Worm (Caenorhabditis elegans): ENCODE data around the gene ZK1010.5.
A peak's percentile ranks its signal among the peaks of the same experiment; 100 is the strongest.

ZK1010.5 gene

DNA sequence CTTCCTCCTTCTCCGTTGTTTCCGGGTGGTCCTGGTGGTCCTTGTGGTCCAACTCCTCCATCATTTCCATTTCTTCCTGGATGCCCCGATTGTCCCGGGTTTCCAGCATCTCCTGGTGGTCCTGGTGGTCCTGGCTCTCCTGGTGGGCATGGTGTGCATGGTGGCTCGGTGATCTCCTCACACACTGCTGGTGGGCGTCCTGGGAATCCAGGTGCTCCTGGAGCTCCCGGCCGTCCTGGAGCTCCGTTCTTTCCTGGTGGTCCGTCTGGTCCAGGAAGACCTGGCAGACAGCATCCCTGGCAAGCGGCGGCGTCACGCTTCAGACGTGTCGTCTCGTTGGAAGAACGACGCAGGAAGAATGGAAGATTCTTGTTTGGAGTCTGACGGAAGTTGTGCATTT, 5.7 kb upstream of the ZK1010.5 start:
- no peak for TF ChIP-seq hrde-1 (tag; optimal IDR thresholded peaks at IDR 0.05; ENCODE audit: borderline replicate concordance)
- no peak for TF ChIP-seq ceh-91 (GFP tag; IDR thresholded peaks at IDR 0.05)
- no peak for TF ChIP-seq ztf-28 (GFP tag; IDR thresholded peaks at IDR 0.05)
- no peak for TF ChIP-seq nfyb-1 (GFP tag; IDR thresholded peaks at IDR 0.05)
- TF ChIP-seq repo-1 (tag; optimal IDR thresholded peaks at IDR 0.05), result no peak
- TF ChIP-seq egrh-3 (GFP tag; IDR thresholded peaks at IDR 0.05), result peak; percentile 84; the same call in 1 of the 2 replicates
- TF ChIP-seq mel-28 (tag; optimal IDR thresholded peaks at IDR 0.05; ENCODE audit: borderline replicate concordance), result no peak
- no peak for TF ChIP-seq dpl-1 (GFP tag; optimal IDR thresholded peaks at IDR 0.05)
- TF ChIP-seq let-607 (tag; optimal IDR thresholded peaks at IDR 0.05), result no peak
- no peak for TF ChIP-seq unc-62 (GFP tag; optimal IDR thresholded peaks at IDR 0.05)
- TF ChIP-seq hmg-1.2 (GFP tag; IDR thresholded peaks at IDR 0.05), result no peak
- no peak for TF ChIP-seq lir-1 (GFP tag; conservative IDR thresholded peaks at IDR 0.05)
- TF ChIP-seq zfh-2 (GFP tag; conservative IDR thresholded peaks at IDR 0.05), result peak; percentile 82
- no peak for TF ChIP-seq T26A5.8 (tag; optimal IDR thresholded peaks at IDR 0.05)
- TF ChIP-seq ekl-4 (GFP tag; IDR thresholded peaks at IDR 0.05), result no peak

DNA sequence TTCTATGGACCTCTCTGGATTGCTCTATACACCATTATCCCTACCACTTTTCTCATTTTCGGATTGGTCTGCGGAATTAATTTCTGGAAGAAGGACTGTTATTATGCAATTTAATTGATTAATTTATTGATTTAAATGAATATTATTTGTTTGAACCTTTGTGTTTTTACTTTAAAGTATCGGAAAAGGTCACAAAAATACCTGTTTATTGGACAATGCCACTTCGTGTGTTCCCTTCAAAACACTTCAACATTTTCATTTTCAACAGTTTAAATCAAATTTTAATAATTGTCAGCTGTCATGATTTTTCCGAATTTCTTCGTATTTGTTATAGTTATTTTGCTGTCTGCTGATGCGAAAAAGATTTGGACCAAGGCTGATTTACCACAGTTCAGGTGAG, 3.7 kb upstream of the ZK1010.5 start, which contains the start of gene ZK1010.12:
Gene ZK1010.12, plus strand, starts transcription at position 301 of the 400 bp plus-strand sequence.
- TF ChIP-seq ceh-91 (GFP tag; IDR thresholded peaks at IDR 0.05) (no peak), F39B2.1 (GFP tag; IDR thresholded peaks at IDR 0.05) (no peak), ama-1 (optimal IDR thresholded peaks at IDR 0.05) (no peak), ama-1 (GFP tag; optimal IDR thresholded peaks at IDR 0.05) (no peak), nhr-120 (GFP tag; IDR thresholded peaks at IDR 0.05) (no peak), athp-1 (tag; optimal IDR thresholded peaks at IDR 0.05) (no peak), egl-44 (GFP tag; IDR thresholded peaks at IDR 0.05) (no peak), ztf-26 (tag; optimal IDR thresholded peaks at IDR 0.05) (no peak), nhr-27 (tag; optimal IDR thresholded peaks at IDR 0.05) (no peak), mes-4 (tag; optimal IDR thresholded peaks at IDR 0.05) (no peak), F57A8.1 (GFP tag; optimal IDR thresholded peaks at IDR 0.05) (no peak), snpc-4 (GFP tag; optimal IDR thresholded peaks at IDR 0.05) (no peak), snpc-4 (tag; optimal IDR thresholded peaks at IDR 0.05) (no peak), madf-3 (GFP tag; IDR thresholded peaks at IDR 0.05) (no peak), hlh-12 (tag; optimal IDR thresholded peaks at IDR 0.05) (no peak), madf-6 (GFP tag; IDR thresholded peaks at IDR 0.05) (no peak)

DNA sequence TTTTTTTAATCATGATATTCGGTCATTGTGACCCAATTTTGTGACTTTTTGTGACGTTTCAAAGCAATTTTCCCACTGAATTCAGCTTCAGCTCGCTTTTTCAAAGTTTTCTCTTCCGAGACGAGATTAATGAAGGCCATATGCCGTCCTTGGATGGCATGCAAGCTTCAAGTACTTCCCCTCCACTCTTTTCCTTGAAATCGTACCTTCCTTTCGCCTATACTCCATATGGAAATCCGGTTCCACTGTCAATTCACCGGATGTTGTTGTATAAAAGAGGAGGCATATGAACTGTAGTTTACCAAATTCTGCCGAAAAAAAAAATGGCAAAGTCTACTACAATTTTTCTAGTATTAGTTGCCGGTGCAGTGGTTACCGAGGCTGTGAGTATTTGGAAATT, 6.5 kb downstream of the ZK1010.5 start, which contains the start of gene ZK1010.4:
Gene ZK1010.4, plus strand, starts transcription at position 301 of the 400 bp plus-strand sequence.
- TF ChIP-seq ceh-58 (GFP tag; IDR thresholded peaks at IDR 0.05) (no peak), lag-1 (GFP tag; IDR thresholded peaks at IDR 0.05) (no peak)

- TF ChIP-seq attf-6 (GFP tag; IDR thresholded peaks at IDR 0.05) (0 out of 2 replicates have a peak, but pooled peaks have one; percentile 11), chd-7 (tag; optimal IDR thresholded peaks at IDR 0.05) (peak; percentile 4), fkh-3 (tag; optimal IDR thresholded peaks at IDR 0.05) (no peak), F57C9.4 (tag; optimal IDR thresholded peaks at IDR 0.05) (no peak), F52B5.7 (tag; optimal IDR thresholded peaks at IDR 0.05) (no peak), hsf-1 (GFP tag; IDR thresholded peaks at IDR 0.05) (no peak), madf-3 (GFP tag; IDR thresholded peaks at IDR 0.05) (peak; percentile 82), nfyb-1 (GFP tag; IDR thresholded peaks at IDR 0.05) (peak; percentile 86), tlf-1 (GFP tag; optimal IDR thresholded peaks at IDR 0.05) (peak; percentile 73), lag-1 (GFP tag; IDR thresholded peaks at IDR 0.05) (no peak), lin-26 (GFP tag; IDR thresholded peaks at IDR 0.05) (no peak), B0336.3 (GFP tag; IDR thresholded peaks at IDR 0.05) (peak; percentile 55; the same call in 1 of the 2 replicates), nfya-1 (tag; optimal IDR thresholded peaks at IDR 0.05; ENCODE audit: borderline replicate concordance, insufficient read depth) (no peak), snpc-1.1 (tag; optimal IDR thresholded peaks at IDR 0.05; ENCODE audit: insufficient read depth) (peak; percentile 16), lsl-1 (GFP tag; optimal IDR thresholded peaks at IDR 0.05) (peak; percentile 96), hrde-1 (tag; optimal IDR thresholded peaks at IDR 0.05; ENCODE audit: borderline replicate concordance) (no peak), zfh-2 (GFP tag; conservative IDR thresholded peaks at IDR 0.05) (no peak), mxl-1 (tag; optimal IDR thresholded peaks at IDR 0.05) (no peak)
Measured at ce11 chrIII:12978473-12979174, 8.7 kb downstream of the ZK1010.5 start, which contains the start of the genes ubq-2 and frg-1. Gene ubq-2, minus strand, starts transcription at chrIII:12978523. Gene frg-1, plus strand, starts transcription at chrIII:12979162.

All from whole organism, young adult.